Worm (Caenorhabditis elegans) whole organism, L4/young adult: Measurements from ENCODE around the gene F59A1.15.

Source experiments
- W03F9.2 ChIP-seq: fragments of 150-350 bp; optimal IDR thresholded peaks from 2 replicates; lab custom pipeline; 2014; ENCODE audit warnings: missing biosample characterization, missing genetic modification characterization
- him-1 ChIP-seq: sonication (generic microtip); optimal IDR thresholded peaks from 2 replicates; lab custom pipeline; 2016; ENCODE audit warnings: missing genotype, missing genetic modification reagents, missing genetic modification characterization, missing compliant biosample characterization

ce11 chrV:17662260-17662659 is 21.4 kb downstream of the F59A1.15 start:
- TF ChIP-seq him-1 (tag; lab: Kevin White, UChicago) = no peak
- TF ChIP-seq W03F9.2 (tag; lab: Kevin White, UChicago) = no peak
